Worm (Caenorhabditis elegans): ENCODE measurements around the gene fbxc-15.

- TF ChIP-seq flt-1 (GFP tag; IDR thresholded peaks at IDR 0.05) (no peak), med-1 (GFP tag; optimal IDR thresholded peaks at IDR 0.05; ENCODE audit: insufficient read depth) (no peak), T22C8.4 (GFP tag; IDR thresholded peaks at IDR 0.05) (no peak), ztf-23 (GFP tag; IDR thresholded peaks at IDR 0.05) (no peak)
Measured at ce11 chrII:988437-988836, 9.2 kb downstream of the fbxc-15 start, which contains the start of gene fbxc-39.

Data from whole organism, midembryonic.